Fruit fly (Drosophila melanogaster): ENCODE measurements around the gene CG10376.

Gene CG10376

DNA sequence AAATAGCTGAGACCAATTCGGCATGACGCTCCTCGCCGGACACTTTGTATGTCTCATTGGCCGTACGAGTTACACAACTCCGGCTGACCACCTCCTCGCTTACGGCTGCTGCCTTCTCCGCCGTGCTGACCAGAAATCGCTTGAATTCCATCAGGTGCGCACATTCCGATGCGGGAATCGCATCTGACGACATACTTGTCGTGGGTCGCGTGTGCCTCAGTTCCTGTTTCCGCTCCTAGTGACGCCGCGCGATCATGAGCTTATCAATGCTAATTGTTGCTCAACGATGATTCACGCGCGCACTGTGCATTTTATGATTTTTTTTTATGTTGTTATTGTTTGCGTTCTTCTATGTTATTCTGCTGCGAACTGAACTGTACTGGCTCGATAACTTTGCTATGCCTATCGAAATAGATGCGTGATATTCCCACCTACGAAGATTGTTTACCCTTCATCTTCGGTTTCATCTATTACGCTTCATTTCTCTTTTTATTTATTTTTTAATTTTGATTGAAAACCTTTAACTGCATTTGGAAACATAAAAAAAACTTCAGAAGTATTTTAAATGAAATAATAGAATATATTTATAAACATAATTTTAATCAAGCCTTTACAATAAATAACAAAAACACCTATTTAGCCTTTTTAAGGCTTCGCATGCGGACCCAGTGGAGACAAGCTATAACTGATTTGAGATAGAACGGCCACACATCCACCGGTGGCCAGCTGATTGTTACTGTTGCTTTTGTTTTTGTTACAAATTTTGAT is at the start of gene CG10376, which contains the start of gene CG10343:
TSS of gene CG10376 (minus strand) at position 385 of the 768 bp plus-strand sequence.
TSS of gene CG10343 (plus strand) at position 753 of the 768 bp plus-strand sequence.
- TF ChIP-seq psq (optimal IDR thresholded peaks at IDR 0.05) = no peak
- TF ChIP-seq CG8478 (optimal IDR thresholded peaks at IDR 0.05) = no peak

DNA sequence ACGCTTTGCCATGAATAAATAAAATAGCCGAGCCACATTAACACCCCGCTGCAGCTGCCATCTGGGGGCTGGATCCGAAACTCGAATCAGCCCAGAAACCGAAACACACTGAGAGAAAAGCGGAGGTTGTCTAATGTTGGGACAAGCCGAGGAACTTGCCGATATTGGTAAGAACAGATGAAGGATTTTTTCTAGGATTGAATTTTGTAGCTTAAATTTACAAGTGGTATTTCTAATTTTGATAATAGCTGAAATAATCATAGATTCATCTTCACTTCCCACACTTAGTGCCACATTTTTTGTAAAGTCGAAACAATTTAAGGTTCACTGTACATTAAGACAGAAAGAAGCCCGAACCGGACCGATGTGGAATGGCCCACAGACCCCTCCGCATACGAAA is 49.1 kb upstream of the CG10376 start:
- TF ChIP-seq usp (GFP tag; optimal IDR thresholded peaks at IDR 0.05) (no peak), EcR (GFP tag; optimal IDR thresholded peaks at IDR 0.05) (no peak), psq (optimal IDR thresholded peaks at IDR 0.05) (no peak), CG8478 (optimal IDR thresholded peaks at IDR 0.05) (no peak), Dll (optimal IDR thresholded peaks at IDR 0.05) (no peak), pan (optimal IDR thresholded peaks at IDR 0.05) (no peak)

DNA sequence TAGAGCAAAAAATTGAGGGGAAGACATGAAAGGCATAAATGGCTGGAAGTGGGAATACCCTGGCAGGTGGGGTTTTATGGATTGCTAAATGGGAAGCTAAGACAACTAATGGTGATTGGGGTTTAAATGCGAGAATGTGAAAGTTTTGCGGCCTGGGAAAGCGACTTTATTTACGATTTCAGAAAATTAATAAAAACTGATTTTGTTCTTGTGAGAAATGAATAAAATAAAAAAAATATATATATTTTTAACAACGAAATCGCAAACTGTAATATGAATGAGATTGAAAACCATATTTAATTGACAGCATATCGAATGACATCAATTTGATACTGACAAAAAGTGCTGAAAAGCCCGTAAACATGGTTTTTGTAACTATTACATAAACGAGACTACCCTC is 48.4 kb upstream of the CG10376 start:
- no peak for TF ChIP-seq EcR (GFP tag; optimal IDR thresholded peaks at IDR 0.05)
- no peak for TF ChIP-seq CG8478 (optimal IDR thresholded peaks at IDR 0.05)

DNA sequence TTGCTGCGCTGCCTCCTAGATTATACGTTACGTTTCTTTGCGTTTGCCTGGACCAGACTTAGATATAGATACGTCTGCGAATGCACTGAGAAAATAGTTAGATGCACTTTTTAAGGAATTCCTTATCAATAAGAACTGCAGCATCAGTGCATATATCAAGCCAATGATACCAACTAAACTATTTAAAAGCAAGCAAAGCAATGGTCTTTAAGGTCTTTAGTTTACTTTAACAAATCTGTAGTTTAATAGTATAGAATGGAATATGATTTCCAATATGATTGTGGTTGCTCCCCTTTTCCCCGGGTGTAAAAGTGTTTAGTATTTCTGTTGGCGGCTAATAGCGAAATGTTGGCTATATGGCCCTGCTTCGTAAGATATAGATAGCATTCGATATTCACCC is 43.8 kb upstream of the CG10376 start:
- TF ChIP-seq EcR (GFP tag; optimal IDR thresholded peaks at IDR 0.05) (no peak), CG8478 (optimal IDR thresholded peaks at IDR 0.05) (no peak), pan (optimal IDR thresholded peaks at IDR 0.05) (no peak), psq (optimal IDR thresholded peaks at IDR 0.05) (no peak), Dll (optimal IDR thresholded peaks at IDR 0.05) (no peak), usp (GFP tag; optimal IDR thresholded peaks at IDR 0.05) (no peak)

DNA sequence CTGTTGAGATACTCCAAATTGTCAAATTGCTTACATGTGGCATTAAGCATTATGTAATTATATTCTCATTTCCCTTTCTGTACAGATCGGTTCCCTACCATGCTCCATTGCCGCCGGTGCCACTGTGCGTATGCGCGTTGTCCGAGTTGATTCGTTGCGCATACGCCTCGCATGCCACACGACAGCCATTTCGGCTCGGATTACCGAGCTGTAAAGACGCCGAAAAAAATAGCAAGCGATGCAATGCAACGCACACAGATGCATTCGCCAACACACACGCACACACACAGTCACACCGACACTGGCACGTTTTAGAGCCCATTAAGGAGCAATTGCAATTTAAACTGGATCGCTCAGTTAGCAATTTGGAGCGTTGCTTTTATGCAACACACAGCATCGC is 42.5 kb upstream of the CG10376 start:
- no peak for TF ChIP-seq psq (optimal IDR thresholded peaks at IDR 0.05)
- TF ChIP-seq EcR (GFP tag; optimal IDR thresholded peaks at IDR 0.05) = no peak
- TF ChIP-seq pan (optimal IDR thresholded peaks at IDR 0.05) = no peak
- TF ChIP-seq Dll (optimal IDR thresholded peaks at IDR 0.05) = no peak
- no peak for TF ChIP-seq usp (GFP tag; optimal IDR thresholded peaks at IDR 0.05)
- no peak for TF ChIP-seq CG8478 (optimal IDR thresholded peaks at IDR 0.05)

DNA sequence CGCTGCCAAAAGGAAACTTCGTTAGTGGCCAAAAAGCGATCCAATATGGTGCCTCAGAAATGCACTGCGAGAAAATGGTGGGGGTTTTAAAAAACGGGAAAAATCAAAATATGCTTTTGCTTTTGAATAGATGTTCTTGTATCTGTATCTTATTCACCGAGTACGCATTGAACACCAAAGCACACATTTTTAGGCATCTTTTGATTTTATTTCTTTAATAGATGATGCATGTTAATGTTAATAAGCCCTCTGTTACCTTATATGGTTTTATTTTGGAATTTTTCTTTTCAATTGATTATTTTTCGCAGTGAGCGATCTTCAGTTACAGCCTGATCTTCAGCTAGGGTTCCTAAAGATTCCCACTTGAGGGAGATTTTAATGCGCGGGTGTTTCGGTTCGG is 41.0 kb upstream of the CG10376 start:
- TF ChIP-seq usp (GFP tag; optimal IDR thresholded peaks at IDR 0.05) = no peak
- TF ChIP-seq psq (optimal IDR thresholded peaks at IDR 0.05) = no peak
- no peak for TF ChIP-seq CG8478 (optimal IDR thresholded peaks at IDR 0.05)
- no peak for TF ChIP-seq pan (optimal IDR thresholded peaks at IDR 0.05)
- TF ChIP-seq EcR (GFP tag; optimal IDR thresholded peaks at IDR 0.05) = no peak
- TF ChIP-seq Dll (optimal IDR thresholded peaks at IDR 0.05) = no peak

DNA sequence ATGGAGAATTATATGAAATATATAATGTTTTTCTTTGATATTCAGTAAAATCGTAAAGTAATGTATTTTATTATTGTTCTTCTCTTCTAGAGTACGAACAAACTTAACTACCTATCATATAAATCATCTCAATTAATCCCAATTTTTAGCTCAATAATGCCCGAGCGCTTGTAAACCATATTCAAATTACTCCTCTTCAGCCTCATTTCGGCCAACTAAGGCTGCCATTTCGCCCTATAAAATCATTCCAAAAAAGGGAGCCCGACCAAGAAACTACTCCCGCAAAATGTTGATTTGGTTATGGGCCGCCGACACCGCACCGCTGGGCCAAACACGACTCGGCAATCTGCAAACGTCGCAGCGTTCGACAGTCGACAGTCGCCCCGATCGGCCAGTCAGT is 39.8 kb upstream of the CG10376 start:
- TF ChIP-seq pan (optimal IDR thresholded peaks at IDR 0.05) = no peak
- no peak for TF ChIP-seq Dll (optimal IDR thresholded peaks at IDR 0.05)
- no peak for TF ChIP-seq psq (optimal IDR thresholded peaks at IDR 0.05)
- no peak for TF ChIP-seq usp (GFP tag; optimal IDR thresholded peaks at IDR 0.05)

DNA sequence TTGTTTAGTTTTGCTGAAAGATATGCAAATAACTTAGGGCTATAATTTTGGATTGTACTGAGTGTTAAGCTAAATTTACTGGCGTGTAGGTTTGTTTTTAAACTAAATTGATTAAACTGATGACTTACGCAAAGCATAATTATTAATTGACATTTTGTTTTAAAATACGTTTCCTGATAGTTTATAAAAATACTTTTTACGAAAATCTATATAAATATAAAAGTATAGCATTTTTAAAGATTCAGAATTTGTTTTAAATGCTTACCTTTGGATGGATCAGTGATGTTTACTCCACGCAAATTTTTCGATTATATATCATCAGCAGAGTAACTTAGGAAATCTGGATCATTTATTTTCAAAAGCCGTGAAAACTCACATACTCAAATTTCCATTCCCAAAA is 37.1 kb upstream of the CG10376 start, which contains the start of the genes CG42752 and CG15167:
TSS of gene CG42752 (minus strand) at position 101 of the 400 bp plus-strand sequence.
TSS of gene CG15167 (plus strand) at position 349 of the 400 bp plus-strand sequence.
- TF ChIP-seq usp (GFP tag; optimal IDR thresholded peaks at IDR 0.05) (no peak), CG8478 (optimal IDR thresholded peaks at IDR 0.05) (no peak), Dll (optimal IDR thresholded peaks at IDR 0.05) (no peak), pan (optimal IDR thresholded peaks at IDR 0.05) (no peak), psq (optimal IDR thresholded peaks at IDR 0.05) (no peak), EcR (GFP tag; optimal IDR thresholded peaks at IDR 0.05) (no peak)

DNA sequence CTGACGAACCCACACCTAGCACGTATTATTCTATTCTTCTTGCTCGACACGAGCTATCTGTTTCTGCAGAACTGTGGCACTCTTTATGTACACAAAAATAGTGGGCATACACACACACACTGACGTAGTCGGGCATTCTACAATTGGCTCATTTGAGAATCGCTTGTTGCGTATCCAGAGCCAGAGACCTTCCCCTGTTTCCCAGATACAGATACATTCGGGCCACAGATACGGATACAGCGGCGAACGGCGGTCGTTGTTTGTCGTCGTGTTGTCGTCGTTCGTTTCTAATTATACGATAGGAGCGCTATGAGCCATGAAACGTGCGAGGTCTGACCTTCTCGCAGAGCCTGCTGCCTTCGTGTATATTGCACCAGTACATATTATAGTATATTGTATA is 34.3 kb upstream of the CG10376 start:
- TF ChIP-seq EcR (GFP tag; optimal IDR thresholded peaks at IDR 0.05) = no peak
- no peak for TF ChIP-seq usp (GFP tag; optimal IDR thresholded peaks at IDR 0.05)
- no peak for TF ChIP-seq CG8478 (optimal IDR thresholded peaks at IDR 0.05)
- TF ChIP-seq psq (optimal IDR thresholded peaks at IDR 0.05) = no peak
- TF ChIP-seq Dll (optimal IDR thresholded peaks at IDR 0.05) = no peak
- no peak for TF ChIP-seq pan (optimal IDR thresholded peaks at IDR 0.05)

DNA sequence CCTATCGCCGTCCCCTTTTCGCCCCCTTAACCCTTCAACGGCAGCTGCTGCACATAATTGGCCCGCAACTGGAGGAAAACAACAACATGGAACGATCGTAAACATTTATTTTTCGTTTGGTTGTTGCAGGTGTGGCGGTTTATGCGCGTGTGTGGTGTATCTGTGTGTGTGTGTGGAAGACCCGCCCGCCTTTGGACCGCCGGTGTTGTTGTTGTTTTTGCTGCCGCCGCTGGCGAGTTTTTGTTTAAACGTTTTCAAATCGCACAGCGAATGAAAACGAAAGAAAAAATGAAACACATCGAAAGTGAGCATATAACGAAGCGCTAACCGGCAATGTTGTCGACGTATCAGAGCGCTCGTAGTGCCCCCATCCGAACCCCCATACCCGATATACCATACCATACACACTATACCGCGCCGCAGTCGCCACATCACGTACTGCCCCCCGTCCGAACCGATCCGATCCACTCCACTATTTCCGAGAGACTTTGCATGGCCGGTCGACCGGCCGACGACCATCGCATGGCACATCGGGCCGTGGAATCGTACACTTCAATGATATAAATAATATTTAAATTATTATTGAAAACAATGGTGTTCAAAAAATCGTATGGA is 32.8 kb upstream of the CG10376 start:
- TF ChIP-seq EcR (GFP tag; optimal IDR thresholded peaks at IDR 0.05) (no peak), CG8478 (optimal IDR thresholded peaks at IDR 0.05) (no peak), Dll (optimal IDR thresholded peaks at IDR 0.05) (no peak), psq (optimal IDR thresholded peaks at IDR 0.05) (no peak), pan (optimal IDR thresholded peaks at IDR 0.05) (no peak), usp (GFP tag; optimal IDR thresholded peaks at IDR 0.05) (no peak)

DNA sequence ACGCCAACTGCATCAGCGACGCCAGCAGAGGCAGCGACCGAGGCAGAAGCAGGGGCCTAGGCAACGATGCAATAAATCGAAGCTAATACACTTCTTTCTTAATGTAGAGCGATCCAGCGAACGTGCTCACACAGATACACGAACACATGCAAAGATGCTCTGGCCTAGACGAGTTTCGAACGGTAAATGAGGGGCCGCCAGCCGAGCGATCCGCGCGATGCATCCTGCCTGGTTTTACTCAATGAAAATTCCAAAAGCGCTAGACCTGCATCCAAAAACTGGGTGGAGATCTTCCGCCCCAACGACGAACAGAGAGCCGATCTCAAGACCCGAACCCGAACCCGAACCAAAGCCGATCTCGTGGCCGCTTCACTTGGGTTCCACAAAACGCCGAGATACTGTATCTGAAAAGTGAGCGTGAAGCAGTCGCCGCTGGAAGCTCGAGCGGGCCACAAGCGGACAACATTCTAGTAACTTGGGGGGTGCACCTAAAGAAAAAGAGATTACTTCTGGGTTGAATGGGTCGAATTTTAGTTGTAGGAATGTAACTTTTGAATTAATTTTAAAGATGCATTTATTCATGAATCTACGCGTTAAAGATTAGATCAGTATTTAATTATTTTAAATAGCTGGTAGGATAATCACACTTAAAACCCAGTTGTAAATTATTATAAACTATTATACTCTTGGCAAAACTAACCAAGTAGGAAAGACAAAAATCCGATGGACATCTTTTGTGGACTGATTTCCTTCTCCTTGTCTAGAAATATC is 30.0 kb upstream of the CG10376 start:
- TF ChIP-seq pan (optimal IDR thresholded peaks at IDR 0.05) (no peak), EcR (GFP tag; optimal IDR thresholded peaks at IDR 0.05) (no peak), CG8478 (optimal IDR thresholded peaks at IDR 0.05) (no peak), psq (optimal IDR thresholded peaks at IDR 0.05) (no peak), Dll (optimal IDR thresholded peaks at IDR 0.05) (no peak), usp (GFP tag; optimal IDR thresholded peaks at IDR 0.05) (no peak)

DNA sequence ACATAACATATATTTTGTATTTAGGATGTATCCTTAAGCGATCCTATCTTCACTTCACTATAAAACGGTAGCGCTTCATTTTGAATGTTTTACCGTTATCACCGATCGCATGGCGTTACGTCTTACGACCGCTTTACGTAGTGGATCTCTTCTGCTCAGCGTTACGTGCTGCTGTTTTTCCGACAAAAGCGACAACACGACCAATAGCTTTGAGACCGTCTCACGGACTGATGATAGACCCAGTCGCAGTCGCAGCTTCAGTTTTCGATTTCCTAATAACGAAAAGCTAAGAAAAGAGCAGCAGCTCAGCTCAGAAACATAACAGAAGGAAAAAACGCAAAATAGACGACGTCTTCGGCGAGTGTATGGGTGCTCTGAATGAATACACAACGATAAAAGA is 29.4 kb upstream of the CG10376 start, which contains the start of gene CG10348:
TSS of gene CG10348 (minus strand) at position 234 of the 400 bp plus-strand sequence.
- no peak for TF ChIP-seq pan (optimal IDR thresholded peaks at IDR 0.05)
- TF ChIP-seq CG8478 (optimal IDR thresholded peaks at IDR 0.05) = no peak
- TF ChIP-seq psq (optimal IDR thresholded peaks at IDR 0.05) = no peak
- no peak for TF ChIP-seq Dll (optimal IDR thresholded peaks at IDR 0.05)
- TF ChIP-seq usp (GFP tag; optimal IDR thresholded peaks at IDR 0.05) = no peak
- no peak for TF ChIP-seq EcR (GFP tag; optimal IDR thresholded peaks at IDR 0.05)
